Fruit fly (Drosophila melanogaster): ENCODE data around the gene Gr10b.

DNA sequence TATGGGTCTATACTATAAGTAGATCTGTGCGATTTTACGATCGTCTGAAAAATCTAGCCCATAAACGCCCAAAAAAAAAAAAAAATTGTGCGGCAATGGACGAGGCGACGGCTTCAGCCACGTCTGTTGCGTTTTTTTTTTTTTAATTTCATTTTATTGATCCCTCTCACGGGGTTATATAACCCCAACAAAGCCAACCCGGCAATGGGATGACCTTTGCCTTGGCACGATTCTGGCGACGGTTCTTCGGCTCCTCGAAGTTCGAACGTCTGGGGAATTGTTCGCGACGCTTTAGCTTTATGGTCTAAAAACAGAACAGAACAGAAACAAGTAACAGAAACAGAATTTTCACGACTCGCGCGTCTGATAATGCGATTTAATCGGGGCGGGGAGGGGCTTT, 12.4 kb upstream of the Gr10b start:
- TF ChIP-seq fu2 (GFP tag; optimal IDR thresholded peaks at IDR 0.05) (no peak), CG17912 (GFP tag; optimal IDR thresholded peaks at IDR 0.05) (no peak), CG1832 (GFP tag; optimal IDR thresholded peaks at IDR 0.05) (no peak), CG18599 (GFP tag; optimal IDR thresholded peaks at IDR 0.05) (no peak), CG13287 (GFP tag; IDR thresholded peaks at IDR 0.05; ENCODE audit: partially characterized antibody) (no peak)
